Worm (Caenorhabditis elegans) whole organism, L1 larva: ENCODE results near the gene msp-142.

Experiments
- C04F5.9 ChIP-seq: sonication (generic microtip); optimal IDR thresholded peaks from 2 replicates; lab custom pipeline; 2016; ENCODE audit warnings: missing genetic modification characterization, missing compliant biosample characterization
- aly-2 ChIP-seq: fragments of 150-350 bp; optimal IDR thresholded peaks from 2 replicates; lab custom pipeline; 2014; ENCODE audit warnings: missing biosample characterization, missing genetic modification characterization
- ama-1 ChIP-seq: fragments of 150-350 bp; optimal IDR thresholded peaks from 2 replicates; lab custom pipeline; 2014
- blmp-1 ChIP-seq: fragments of 150-350 bp; optimal IDR thresholded peaks from 2 replicates; lab custom pipeline; 2014; ENCODE audit warnings: missing biosample characterization, missing genetic modification characterization
- ceh-88 ChIP-seq: fragments of 200-800 bp; sonication (Bioruptor generic); IDR thresholded peaks from 2 replicates; pipeline ENCODE4 v1.3.6; 2022; ENCODE audit warnings: missing genetic modification characterization, missing compliant biosample characterization
- ceh-90 ChIP-seq: sonication (generic microtip); optimal IDR thresholded peaks from 2 replicates; lab custom pipeline; 2016; ENCODE audit warnings: missing genetic modification characterization, missing compliant biosample characterization
- dsc-1 ChIP-seq: sonication (generic microtip); optimal IDR thresholded peaks from 2 replicates; lab custom pipeline; 2016; ENCODE audit warnings: mild to moderate bottlenecking, missing genetic modification characterization, missing compliant biosample characterization
- efl-1 ChIP-seq, 4 experiments: fragments of 150-350 bp; optimal IDR thresholded peaks in 3 of 4; peaks in 1 of 4; 1 replicate in 1 of 4; 2 replicates in 3 of 4; lab custom pipeline; 2014; ENCODE audit warnings: missing biosample characterization in 2 of 4, missing genetic modification characterization in 2 of 4, missing genetic modification reagents in 2 of 4
- elt-2 ChIP-seq: sonication (generic microtip); optimal IDR thresholded peaks from 2 replicates; lab custom pipeline; 2016; ENCODE audit warnings: missing genetic modification characterization, mild to moderate bottlenecking, inconsistent platforms, missing compliant biosample characterization, missing genetic modification reagents
- ets-5 ChIP-seq: fragments of 200-800 bp; sonication (Bioruptor generic); IDR thresholded peaks from 2 replicates; pipeline ENCODE4 v1.3.6; 2022; ENCODE audit warnings: missing genetic modification characterization, missing compliant biosample characterization
- grh-1 ChIP-seq: fragments of 200-800 bp; sonication (Bioruptor generic); IDR thresholded peaks from 2 replicates; pipeline ENCODE4 v1.3.6; 2022; ENCODE audit warnings: missing genetic modification reagents, missing genetic modification characterization, missing compliant biosample characterization
- hlh-17 ChIP-seq: fragments of 200-800 bp; sonication (Bioruptor generic); optimal IDR thresholded peaks from 2 replicates; lab custom pipeline; 2018; ENCODE audit warnings: missing genetic modification characterization, mild to moderate bottlenecking, missing compliant biosample characterization, moderate library complexity, borderline replicate concordance
- isw-1 ChIP-seq: fragments of 200-800 bp; sonication (Bioruptor generic); IDR thresholded peaks from 2 replicates; pipeline ENCODE4 v1.3.6; 2022; ENCODE audit warnings: missing genetic modification characterization, missing compliant biosample characterization
- lin-14 ChIP-seq: fragments of 200-800 bp; sonication (Bioruptor generic); optimal IDR thresholded peaks from 2 replicates; lab custom pipeline; 2018; ENCODE audit warnings: mild to moderate bottlenecking, missing genetic modification characterization, moderate library complexity, missing compliant biosample characterization
- lin-39 ChIP-seq: fragments of 150-350 bp; optimal IDR thresholded peaks from 2 replicates; lab custom pipeline; 2014; ENCODE audit warnings: missing biosample characterization, missing genetic modification reagents, missing genetic modification characterization
- lsy-2 ChIP-seq, 2 experiments: fragments of 150-350 bp; optimal IDR thresholded peaks; 2 replicates each; lab custom pipeline; 2014; ENCODE audit warnings: missing biosample characterization in 2 of 2, missing genetic modification characterization in 2 of 2
- mab-9 ChIP-seq: fragments of 200-800 bp; sonication (Bioruptor generic); IDR thresholded peaks from 2 replicates; pipeline ENCODE4 v1.3.6; 2022; ENCODE audit warnings: missing genetic modification reagents, missing genetic modification characterization, missing compliant biosample characterization
- mdl-1 ChIP-seq, 2 experiments: fragments of 150-350 bp; optimal IDR thresholded peaks; 2 replicates each; lab custom pipeline; 2014 to 2017; ENCODE audit warnings: missing biosample characterization in 2 of 2, missing genetic modification characterization in 2 of 2, inconsistent platforms in 1 of 2
- nhr-12 ChIP-seq: sonication (generic microtip); optimal IDR thresholded peaks from 2 replicates; lab custom pipeline; 2017; ENCODE audit warnings: missing biosample characterization, missing genetic modification characterization
- nhr-237 ChIP-seq: fragments of 150-350 bp; optimal IDR thresholded peaks from 2 replicates; lab custom pipeline; 2014; ENCODE audit warnings: missing biosample characterization, missing genetic modification characterization
- nhr-47 ChIP-seq: sonication (generic microtip); optimal IDR thresholded peaks from 2 replicates; lab custom pipeline; 2016; ENCODE audit warnings: mild to moderate bottlenecking, missing genetic modification characterization, moderate library complexity, missing compliant biosample characterization
- skn-1 ChIP-seq: fragments of 150-350 bp; optimal IDR thresholded peaks from 2 replicates; lab custom pipeline; 2014; ENCODE audit warnings: missing biosample characterization, missing genetic modification characterization
- snpc-4 ChIP-seq: fragments of 150-350 bp; optimal IDR thresholded peaks from 2 replicates; lab custom pipeline; 2014; ENCODE audit warnings: missing biosample characterization, missing genetic modification characterization
- snu-23 ChIP-seq: sonication (generic microtip); optimal IDR thresholded peaks from 2 replicates; lab custom pipeline; 2016; ENCODE audit warnings: missing genetic modification characterization, missing compliant biosample characterization
- sptf-1 ChIP-seq: fragments of 150-350 bp; optimal IDR thresholded peaks from 2 replicates; lab custom pipeline; 2014; ENCODE audit warnings: missing biosample characterization, missing genetic modification characterization
- unc-130 ChIP-seq: fragments of 150-350 bp; optimal IDR thresholded peaks from 2 replicates; lab custom pipeline; 2017; ENCODE audit warnings: missing biosample characterization, missing genetic modification characterization, inconsistent platforms
- unc-62 ChIP-seq: fragments of 150-350 bp; optimal IDR thresholded peaks from 2 replicates; lab custom pipeline; 2014; ENCODE audit warnings: missing biosample characterization, missing genetic modification reagents, missing genetic modification characterization
- zag-1 ChIP-seq: fragments of 150-350 bp; optimal IDR thresholded peaks from 2 replicates; lab custom pipeline; 2014; ENCODE audit warnings: missing biosample characterization, missing genetic modification characterization

The msp-142 gene

ce11 chrII:5844694-5845129 lies 47.0 kb downstream of the msp-142 start (continued):
- TF ChIP-seq lin-39 (tag; lab: Kevin White, UChicago) (peak; percentile 99), skn-1 (tag; lab: Kevin White, UChicago) (peak; percentile 91), snu-23 (peak; percentile 100), unc-62 (GFP tag; lab: Kevin White, UChicago) (no peak), nhr-12 (tag; lab: Kevin White, UChicago) (peak; percentile 80), nhr-237 (tag; lab: Kevin White, UChicago) (peak; percentile 98), blmp-1 (tag; lab: Kevin White, UChicago) (peak; percentile 89), grh-1 (GFP tag; lab: Robert Waterston, UW) (peak; percentile 99)

ce11 chrII:5845441-5845840 lies 47.7 kb downstream of the msp-142 start, which contains the start of the genes ZK1248.17 and H41C03.3:
ZK1248.17 (minus strand) TSS chrII:5845541.
H41C03.3 (plus strand) TSS chrII:5845777.
- TF ChIP-seq ets-5 (GFP tag; lab: Robert Waterston, UW) (no peak), lin-14 (GFP tag; lab: Kevin White, UChicago) (no peak), aly-2 (tag; lab: Kevin White, UChicago) (no peak), mab-9 (GFP tag; lab: Robert Waterston, UW) (no peak), unc-130 (tag; lab: Kevin White, UChicago) (no peak), sptf-1 (no peak), lsy-2 (tag; optimal IDR thresholded peaks at IDR 0.05; lab: Kevin White, UChicago) (no peak), mdl-1 (tag; optimal IDR thresholded peaks at IDR 0.05; lab: Kevin White, UChicago) (no peak), ceh-88 (GFP tag; lab: Robert Waterston, UW) (no peak), snpc-4 (no peak), zag-1 (tag; lab: Kevin White, UChicago) (no peak), nhr-47 (tag; lab: Kevin White, UChicago) (no peak), ceh-90 (tag; lab: Kevin White, UChicago) (no peak), isw-1 (GFP tag; lab: Robert Waterston, UW) (no peak), ama-1 (no peak), grh-1 (GFP tag; lab: Robert Waterston, UW) (no peak), C04F5.9 (tag; lab: Kevin White, UChicago) (no peak), dsc-1 (tag; lab: Kevin White, UChicago) (no peak), hlh-17 (GFP tag; lab: Kevin White, UChicago) (no peak)
- TF ChIP-seq, all 84 proteins: peak for 0

ce11 chrII:5846181-5846580 lies 48.5 kb downstream of the msp-142 start:
- TF ChIP-seq unc-130 (tag; lab: Kevin White, UChicago) = no peak
- no peak for TF ChIP-seq efl-1 (optimal IDR thresholded peaks at IDR 0.05; lab: Kevin White, UChicago)
- peak in 1 of 2 experiments; percentile 27 for TF ChIP-seq efl-1 (GFP tag; optimal IDR thresholded peaks at IDR 0.05 in 1 of 2; lab: Kevin White, UChicago)
- TF ChIP-seq elt-2 = peak; percentile 22
